Worm (Caenorhabditis elegans) whole organism, L4 larva: ENCODE measurements around the gene C49G7.10.

ENCODE experiments used
- D1046.2 ChIP-seq: fragments of 200-800 bp; sonication (Bioruptor generic); IDR thresholded peaks from 2 replicates; pipeline ENCODE4 v1.3.6; 2022; ENCODE audit warnings: missing genetic modification characterization, missing compliant biosample characterization
- F37D6.2 ChIP-seq: sonication (generic microtip); optimal IDR thresholded peaks from 2 replicates; lab custom pipeline; 2016; ENCODE audit warnings: mild to moderate bottlenecking, missing genetic modification characterization, missing compliant biosample characterization
- R02D3.7 ChIP-seq: fragments of 150-350 bp; sonication (generic microtip); optimal IDR thresholded peaks from 3 replicates; lab custom pipeline; 2014; ENCODE audit warnings: missing biosample characterization, missing genetic modification characterization
- Y75B8A.6 ChIP-seq: fragments of 200-800 bp; sonication (Bioruptor generic); IDR thresholded peaks from 2 replicates; pipeline ENCODE4 v1.3.6; 2022; ENCODE audit warnings: missing genetic modification reagents, missing genetic modification characterization, missing compliant biosample characterization
- ZK546.5 ChIP-seq, 2 experiments: sonication (generic microtip); optimal IDR thresholded peaks; 2 replicates each; lab custom pipeline; 2017; ENCODE audit warnings: missing biosample characterization in 2 of 2, missing genetic modification characterization in 2 of 2
- aha-1 ChIP-seq: fragments of 150-350 bp; peaks from one replicate; lab custom pipeline; 2014; ENCODE audit warnings: missing biosample characterization, missing genetic modification characterization
- aly-2 ChIP-seq: sonication (generic microtip); optimal IDR thresholded peaks from 2 replicates; lab custom pipeline; 2018; ENCODE audit warnings: missing biosample characterization, missing genetic modification characterization
- attf-4 ChIP-seq: sonication (generic microtip); optimal IDR thresholded peaks from 3 replicates; lab custom pipeline; 2017; ENCODE audit warnings: missing biosample characterization, missing genetic modification characterization
- ceh-20 ChIP-seq: fragments of 200-800 bp; sonication (Bioruptor generic); IDR thresholded peaks from 2 replicates; pipeline ENCODE4 v1.3.6; 2022; ENCODE audit warnings: missing genetic modification reagents, missing genetic modification characterization, missing compliant biosample characterization
- ceh-32 ChIP-seq: sonication (generic microtip); optimal IDR thresholded peaks from 2 replicates; lab custom pipeline; 2016; ENCODE audit warnings: mild to moderate bottlenecking, missing genetic modification characterization, missing compliant biosample characterization; ENCODE audit not compliant: poor library complexity
- ceh-44 ChIP-seq: fragments of 200-800 bp; sonication (Bioruptor generic); IDR thresholded peaks from 2 replicates; pipeline ENCODE4 v1.3.6; 2022; ENCODE audit warnings: missing genetic modification reagents, missing genetic modification characterization, missing compliant biosample characterization
- ceh-62 ChIP-seq: sonication (generic microtip); optimal IDR thresholded peaks from 2 replicates; lab custom pipeline; 2017; ENCODE audit warnings: missing biosample characterization, missing genetic modification characterization
- dmd-8 ChIP-seq: fragments of 200-800 bp; sonication (Bioruptor generic); IDR thresholded peaks from 2 replicates; pipeline ENCODE4 v1.3.6; 2022; ENCODE audit warnings: missing genetic modification characterization, missing compliant biosample characterization
- dmd-9 ChIP-seq: fragments of 200-800 bp; sonication (Bioruptor generic); IDR thresholded peaks from 2 replicates; pipeline ENCODE4 v1.3.6; 2022; ENCODE audit warnings: missing genetic modification reagents, missing genetic modification characterization, missing compliant biosample characterization
- duxl-1 ChIP-seq: sonication (generic microtip); optimal IDR thresholded peaks from 2 replicates; lab custom pipeline; 2016; ENCODE audit warnings: mild to moderate bottlenecking, missing genetic modification characterization, moderate library complexity, missing compliant biosample characterization; ENCODE audit not compliant: poor library complexity
- dve-1 ChIP-seq: sonication (generic microtip); optimal IDR thresholded peaks from 2 replicates; lab custom pipeline; 2017; ENCODE audit warnings: antibody characterized with exemption, mild to moderate bottlenecking, missing genetic modification characterization, missing compliant biosample characterization; ENCODE audit not compliant: insufficient read depth
- fos-1 ChIP-seq: fragments of 150-350 bp; optimal IDR thresholded peaks from 2 replicates; lab custom pipeline; 2014; ENCODE audit warnings: missing biosample characterization, missing genetic modification characterization
- hmg-1.1 ChIP-seq: fragments of 200-800 bp; sonication (Bioruptor generic); IDR thresholded peaks from 2 replicates; pipeline ENCODE4 v1.3.6; 2022; ENCODE audit warnings: missing genetic modification reagents, missing genetic modification characterization, missing compliant biosample characterization
- lim-7 ChIP-seq: fragments of 200-800 bp; sonication (Bioruptor generic); IDR thresholded peaks from 2 replicates; pipeline ENCODE4 v1.3.6; 2022; ENCODE audit warnings: missing genetic modification characterization, missing compliant biosample characterization
- lin-29 ChIP-seq: fragments of 200-800 bp; sonication (Bioruptor generic); IDR thresholded peaks from 2 replicates; pipeline ENCODE4 v1.3.6; 2022; ENCODE audit warnings: missing genetic modification reagents, missing genetic modification characterization, missing compliant biosample characterization
- lin-38 ChIP-seq: fragments of 200-800 bp; sonication (Bioruptor generic); IDR thresholded peaks from 2 replicates; pipeline ENCODE4 v1.3.6; 2022; ENCODE audit warnings: missing genetic modification reagents, missing genetic modification characterization, missing compliant biosample characterization
- lir-3 ChIP-seq: sonication (generic microtip); optimal IDR thresholded peaks from 2 replicates; lab custom pipeline; 2016; ENCODE audit warnings: mild to moderate bottlenecking, missing genetic modification characterization, missing compliant biosample characterization
- mdl-1 ChIP-seq, 2 experiments: fragments of 150-350 bp in 1 of 2; sonication (generic microtip) in 1 of 2; optimal IDR thresholded peaks; 2 replicates each; lab custom pipeline; 2014 to 2017; ENCODE audit warnings: missing biosample characterization in 2 of 2, missing genetic modification characterization in 2 of 2
- mdt-29 ChIP-seq: fragments of 200-800 bp; sonication (Bioruptor generic); IDR thresholded peaks from 2 replicates; pipeline ENCODE4 v1.3.6; 2022; ENCODE audit warnings: missing genetic modification reagents, missing genetic modification characterization, missing compliant biosample characterization
- mes-2 ChIP-seq: sonication (generic microtip); optimal IDR thresholded peaks from 2 replicates; lab custom pipeline; 2016; ENCODE audit warnings: missing genotype, mild to moderate bottlenecking, missing genetic modification characterization, missing compliant biosample characterization; ENCODE audit not compliant: poor library complexity, severe bottlenecking
- mxl-2 ChIP-seq: fragments of 200-800 bp; sonication (Bioruptor generic); conservative IDR thresholded peaks from 2 replicates; pipeline ENCODE4 v1.3.6; 2022; ENCODE audit warnings: missing genetic modification reagents, missing genetic modification characterization, missing compliant biosample characterization
- nhr-6 ChIP-seq: fragments of 150-350 bp; optimal IDR thresholded peaks from 2 replicates; lab custom pipeline; 2014; ENCODE audit warnings: missing biosample characterization, missing genetic modification characterization
- pha-4 ChIP-seq, 2 experiments: fragments of 150-350 bp in 1 of 2; fragments of 200-800 bp in 1 of 2; sonication (Bioruptor generic) in 1 of 2; IDR thresholded peaks in 1 of 2; optimal IDR thresholded peaks in 1 of 2; 2 replicates each; pipeline versions ENCODE4 v1.3.6 to Lab custom; 2014 to 2022; ENCODE audit warnings: missing genetic modification characterization in 2 of 2, missing genetic modification reagents in 2 of 2, missing biosample characterization in 1 of 2, missing compliant biosample characterization in 1 of 2
- php-3 ChIP-seq: fragments of 200-800 bp; sonication (Bioruptor generic); IDR thresholded peaks from 2 replicates; pipeline ENCODE4 v1.3.6; 2022; ENCODE audit warnings: missing genetic modification reagents, missing genetic modification characterization, missing compliant biosample characterization
- saeg-2 ChIP-seq: fragments of 200-800 bp; sonication (Bioruptor generic); IDR thresholded peaks from 2 replicates; pipeline ENCODE4 v1.3.6; 2022; ENCODE audit warnings: missing genetic modification reagents, missing genetic modification characterization, missing compliant biosample characterization
- spr-1 ChIP-seq: sonication (generic microtip); optimal IDR thresholded peaks from 2 replicates; lab custom pipeline; 2016; ENCODE audit warnings: mild to moderate bottlenecking, missing genetic modification characterization, missing compliant biosample characterization
- tra-1 ChIP-seq: fragments of 200-800 bp; sonication (Bioruptor generic); IDR thresholded peaks from 2 replicates; pipeline ENCODE4 v1.3.6; 2022; ENCODE audit warnings: missing genetic modification reagents, missing genetic modification characterization, missing compliant biosample characterization
- unc-62 ChIP-seq, 3 experiments: fragments of 150-350 bp in 1 of 3; sonication (generic microtip); optimal IDR thresholded peaks in 2 of 3; peaks in 1 of 3; 1 replicate in 1 of 3; 2 replicates in 2 of 3; lab custom pipeline; 2014 to 2017; ENCODE audit warnings: missing biosample characterization in 3 of 3, missing genetic modification characterization in 3 of 3, missing genetic modification reagents in 3 of 3, missing genotype in 1 of 3
- ztf-11 ChIP-seq: fragments of 150-350 bp; optimal IDR thresholded peaks from 2 replicates; lab custom pipeline; 2014; ENCODE audit warnings: missing biosample characterization, missing genetic modification characterization

Gene C49G7.10

DNA sequence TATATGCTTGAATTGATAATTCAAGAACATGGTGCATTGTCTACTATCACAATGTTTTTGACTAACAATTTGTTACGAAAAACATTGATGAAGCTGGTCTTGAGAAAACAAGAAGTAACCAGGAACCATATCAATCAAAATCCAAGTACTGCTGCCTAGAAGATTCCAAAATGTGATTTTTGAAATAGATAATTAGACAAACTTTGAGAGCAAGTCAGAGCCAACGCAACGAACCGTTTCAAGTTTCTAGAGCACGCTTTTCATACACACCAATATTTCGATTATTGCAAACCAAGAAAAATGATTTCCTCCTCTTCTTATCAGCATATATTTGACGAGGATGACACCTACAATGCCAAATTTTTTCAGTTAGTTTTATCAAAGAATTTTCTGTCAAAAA is 25.0 kb downstream of the C49G7.10 start, which contains the start of gene srw-89:
srw-89 (plus strand) TSS at position 301 of the 400 bp plus-strand sequence.
- TF ChIP-seq dmd-9 (GFP tag; lab: Robert Waterston, UW) (no peak), lim-7 (GFP tag; lab: Robert Waterston, UW) (no peak), mxl-2 (GFP tag; lab: Robert Waterston, UW) (no peak), Y75B8A.6 (GFP tag; lab: Robert Waterston, UW) (no peak), ceh-62 (tag; lab: Kevin White, UChicago) (no peak), mdt-29 (GFP tag; lab: Robert Waterston, UW) (no peak), aly-2 (tag; lab: Kevin White, UChicago) (no peak)

- peak; percentile 3 for TF ChIP-seq aha-1 (tag; lab: Kevin White, UChicago)
- no peak for TF ChIP-seq attf-4 (tag; lab: Kevin White, UChicago)
These were observed 31.7 kb downstream of the C49G7.10 start, which contains the start of gene srh-4 for ce11 chrV:4010170-4010569. Gene srh-4 (plus strand): TSS chrV:4010470.

- TF ChIP-seq mxl-2 (GFP tag; lab: Robert Waterston, UW) (no peak), ZK546.5 (tag; optimal IDR thresholded peaks at IDR 0.05; lab: Kevin White, UChicago) (no peak), dmd-8 (no peak), ceh-20 (GFP tag; lab: Robert Waterston, UW) (no peak), hmg-1.1 (no peak), unc-62 (GFP tag; optimal IDR thresholded peaks at IDR 0.05 in 1 of 2; lab: Kevin White, UChicago) (no peak), unc-62 (tag; optimal IDR thresholded peaks at IDR 0.05; lab: Kevin White, UChicago) (no peak), ztf-11 (tag; lab: Kevin White, UChicago) (no peak), nhr-6 (tag; lab: Kevin White, UChicago) (no peak), mes-2 (tag; lab: Kevin White, UChicago) (no peak), F37D6.2 (tag; lab: Kevin White, UChicago) (no peak), D1046.2 (GFP tag; lab: Robert Waterston, UW) (no peak)
These were observed 33.9 kb downstream of the C49G7.10 start, which contains the start of gene srh-7 for ce11 chrV:4007927-4008326. Gene srh-7 (plus strand): TSS chrV:4008227.

DNA sequence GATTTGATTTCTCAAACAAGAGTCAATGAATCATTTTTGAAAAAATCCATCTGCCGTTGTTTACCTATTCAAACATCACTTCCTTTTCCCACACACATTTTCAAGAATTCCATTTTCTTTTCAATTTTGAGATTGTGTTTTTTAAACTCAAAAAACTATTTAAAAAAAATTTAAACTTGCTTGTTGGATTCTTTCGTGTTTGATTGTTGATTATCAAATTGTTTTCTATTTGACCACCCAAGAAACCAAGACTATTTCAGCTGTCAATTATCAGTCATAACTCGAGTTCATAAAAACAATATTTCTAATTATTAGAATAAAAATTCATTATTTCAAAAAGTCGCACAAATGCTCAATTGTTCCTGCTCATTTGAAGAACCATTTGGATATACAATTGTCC is 36.6 kb downstream of the C49G7.10 start, which contains the start of gene srh-8:
srh-8 (plus strand) TSS at position 301 of the 400 bp plus-strand sequence.
- TF ChIP-seq ceh-32 (no peak), R02D3.7 (tag; lab: Kevin White, UChicago) (no peak), aha-1 (tag; lab: Kevin White, UChicago) (peak; percentile 25)

- TF ChIP-seq ceh-44 (GFP tag; lab: Robert Waterston, UW) (no peak), spr-1 (no peak), pha-4 (GFP tag; IDR thresholded peaks at IDR 0.05; lab: Robert Waterston, UW) (no peak), pha-4 (tag; optimal IDR thresholded peaks at IDR 0.05; lab: Kevin White, UChicago) (no peak), lin-38 (no peak), lir-3 (no peak), dve-1 (no peak), ceh-20 (GFP tag; lab: Robert Waterston, UW) (no peak), duxl-1 (tag; lab: Kevin White, UChicago) (no peak), tra-1 (GFP tag; lab: Robert Waterston, UW) (no peak), lin-29 (GFP tag; lab: Robert Waterston, UW) (no peak), php-3 (GFP tag; lab: Robert Waterston, UW) (no peak), attf-4 (tag; lab: Kevin White, UChicago) (no peak), saeg-2 (GFP tag; lab: Robert Waterston, UW) (no peak), mdl-1 (tag; optimal IDR thresholded peaks at IDR 0.05; lab: Kevin White, UChicago) (no peak), fos-1 (tag; lab: Kevin White, UChicago) (no peak)
- TF ChIP-seq, all 104 proteins: peak for 0
These were observed 37.2 kb downstream of the C49G7.10 start for ce11 chrV:4004577-4004976.
